Fruit fly (Drosophila melanogaster): ENCODE measurements around the gene Efa6.

Efa6 gene

DNA sequence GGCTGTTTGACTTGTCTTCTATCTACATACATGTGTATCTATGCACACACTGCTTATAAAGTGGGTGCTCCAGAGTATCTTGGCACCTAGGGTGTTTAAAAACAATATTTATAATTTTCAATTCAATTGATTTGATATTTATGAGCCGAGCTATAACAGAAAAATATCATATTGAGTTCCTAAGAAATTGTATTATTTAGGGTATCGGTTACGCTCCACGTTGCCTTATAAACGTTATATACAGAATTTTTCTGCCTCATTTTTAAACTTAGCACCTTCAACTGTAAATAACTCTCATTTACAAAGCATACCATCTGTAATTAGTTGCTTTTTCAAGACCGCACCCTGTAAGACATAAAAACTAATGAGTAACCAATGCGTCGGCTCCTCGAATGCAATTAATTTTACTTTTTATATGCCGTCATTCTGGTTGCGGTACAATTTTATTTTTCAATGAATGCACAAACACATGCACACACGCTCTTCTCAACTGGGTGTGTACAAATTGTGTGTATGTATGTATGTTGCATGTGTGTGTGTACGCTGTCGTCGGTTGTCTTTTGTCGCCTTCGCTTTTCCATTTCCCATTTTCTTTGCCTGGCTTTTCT, 3.2 kb downstream of the Efa6 start (continued):
- TF ChIP-seq caup (GFP tag; optimal IDR thresholded peaks at IDR 0.05; ENCODE audit: severe bottlenecking) (peak; percentile 46), en (GFP tag; optimal IDR thresholded peaks at IDR 0.05) (peak; percentile 13), C15 (GFP tag; IDR thresholded peaks at IDR 0.05) (no peak), bsh (GFP tag; optimal IDR thresholded peaks at IDR 0.05) (peak; percentile 50 to 70), tup (GFP tag; optimal IDR thresholded peaks at IDR 0.05) (no peak), CG17802 (tag; optimal IDR thresholded peaks at IDR 0.05) (peak; percentile 12), bbx (GFP tag; IDR thresholded peaks at IDR 0.05; ENCODE audit: partially characterized antibody) (no peak), jigr1 (GFP tag; IDR thresholded peaks at IDR 0.05) (0 out of 3 replicates have a peak, but pooled peaks have one; percentile 13), CG12299 (tag; optimal IDR thresholded peaks at IDR 0.05) (no peak), CG7928 (GFP tag; optimal IDR thresholded peaks at IDR 0.05) (no peak), vfl (GFP tag; optimal IDR thresholded peaks at IDR 0.05) (no peak), Antp (GFP tag; optimal IDR thresholded peaks at IDR 0.05) (peak; percentile 41), CG15073 (GFP tag; optimal IDR thresholded peaks at IDR 0.05) (no peak), CG11398 (GFP tag; optimal IDR thresholded peaks at IDR 0.05) (no peak), CG9609 (GFP tag; optimal IDR thresholded peaks at IDR 0.05) (peak; percentile 1), dimm (GFP tag; IDR thresholded peaks at IDR 0.05) (no peak), CG8089 (GFP tag; optimal IDR thresholded peaks at IDR 0.05) (peak; percentile 25), unc-4 (GFP tag; IDR thresholded peaks at IDR 0.05; ENCODE audit: partially characterized antibody) (no peak), CG31224 (GFP tag; IDR thresholded peaks at IDR 0.05) (no peak), CG3163 (GFP tag; optimal IDR thresholded peaks at IDR 0.05) (no peak), CG8478 (optimal IDR thresholded peaks at IDR 0.05) (no peak), CTCF (GFP tag; optimal IDR thresholded peaks at IDR 0.05) (no peak), ERR (GFP tag; optimal IDR thresholded peaks at IDR 0.05) (no peak), salm (tag; optimal IDR thresholded peaks at IDR 0.05) (peak; percentile 40), klu (GFP tag; IDR thresholded peaks at IDR 0.05) (no peak), NK7.1 (GFP tag; optimal IDR thresholded peaks at IDR 0.05) (no peak), CG2120 (GFP tag; optimal IDR thresholded peaks at IDR 0.05) (peak; percentile 15), CG9876 (GFP tag; optimal IDR thresholded peaks at IDR 0.05) (no peak), CG3995 (GFP tag; optimal IDR thresholded peaks at IDR 0.05) (no peak), Six4 (GFP tag; optimal IDR thresholded peaks at IDR 0.05) (peak; percentile 51), CG6765 (GFP tag; optimal IDR thresholded peaks at IDR 0.05) (no peak), CG3281 (GFP tag; optimal IDR thresholded peaks at IDR 0.05) (no peak), sob (GFP tag; IDR thresholded peaks at IDR 0.05) (no peak), stc (GFP tag; IDR thresholded peaks at IDR 0.05) (no peak), Gug (GFP tag; IDR thresholded peaks at IDR 0.05) (no peak), CG6272 (GFP tag; IDR thresholded peaks at IDR 0.05) (no peak), CG2202 (tag; optimal IDR thresholded peaks at IDR 0.05) (peak; percentile 50), CG6175 (GFP tag; IDR thresholded peaks at IDR 0.05) (no peak), Usf (GFP tag; optimal IDR thresholded peaks at IDR 0.05) (peak; percentile 35), Xrp1 (GFP tag; IDR thresholded peaks at IDR 0.05) (peak; percentile 52), CG6254 (GFP tag; optimal IDR thresholded peaks at IDR 0.05) (peak; percentile 69), Bteb2 (GFP tag; optimal IDR thresholded peaks at IDR 0.05) (no peak), CG15601 (tag; optimal IDR thresholded peaks at IDR 0.05) (peak; percentile 76), Jarid2 (GFP tag; optimal IDR thresholded peaks at IDR 0.05) (no peak), CG31388 (GFP tag; optimal IDR thresholded peaks at IDR 0.05) (no peak), MBD-R2 (GFP tag; IDR thresholded peaks at IDR 0.05) (no peak), CG8765 (GFP tag; IDR thresholded peaks at IDR 0.05) (no peak; the same call in 1 of the 2 replicates), CG10267 (tag; optimal IDR thresholded peaks at IDR 0.05) (peak; percentile 65), Bgb (GFP tag; IDR thresholded peaks at IDR 0.05; ENCODE audit: partially characterized antibody) (no peak), CG7786 (GFP tag; optimal IDR thresholded peaks at IDR 0.05) (peak; percentile 19), CG11456 (GFP tag; IDR thresholded peaks at IDR 0.05) (no peak), CG14860 (GFP tag; IDR thresholded peaks at IDR 0.05; ENCODE audit: partially characterized antibody) (no peak)
